Worm (Caenorhabditis elegans) whole organism, L2 larva: ENCODE data around the gene clec-222.

ENCODE experiments used
- ZK546.5 ChIP-seq: sonication (generic microtip); optimal IDR thresholded peaks from 2 replicates; lab custom pipeline; 2017; ENCODE audit warnings: missing biosample characterization, missing genetic modification characterization
- blmp-1 ChIP-seq: sonication (generic microtip); optimal IDR thresholded peaks from 2 replicates; lab custom pipeline; 2017; ENCODE audit warnings: missing genetic modification characterization, mild to moderate bottlenecking, missing compliant biosample characterization, antibody characterized with exemption, moderate library complexity; ENCODE audit not compliant: insufficient read depth
- egl-27 ChIP-seq: sonication (generic microtip); optimal IDR thresholded peaks from 3 replicates; lab custom pipeline; 2017; ENCODE audit warnings: missing biosample characterization, missing genetic modification reagents, missing genetic modification characterization
- fos-1 ChIP-seq: fragments of 150-350 bp; optimal IDR thresholded peaks from 2 replicates; lab custom pipeline; 2014; ENCODE audit warnings: missing biosample characterization, missing genetic modification characterization
- nhr-12 ChIP-seq: fragments of 150-350 bp; optimal IDR thresholded peaks from 2 replicates; lab custom pipeline; 2014; ENCODE audit warnings: missing biosample characterization, missing genetic modification characterization
- snpc-4 ChIP-seq: fragments of 150-350 bp; optimal IDR thresholded peaks from 2 replicates; lab custom pipeline; 2014; ENCODE audit warnings: missing biosample characterization, missing genetic modification characterization

DNA sequence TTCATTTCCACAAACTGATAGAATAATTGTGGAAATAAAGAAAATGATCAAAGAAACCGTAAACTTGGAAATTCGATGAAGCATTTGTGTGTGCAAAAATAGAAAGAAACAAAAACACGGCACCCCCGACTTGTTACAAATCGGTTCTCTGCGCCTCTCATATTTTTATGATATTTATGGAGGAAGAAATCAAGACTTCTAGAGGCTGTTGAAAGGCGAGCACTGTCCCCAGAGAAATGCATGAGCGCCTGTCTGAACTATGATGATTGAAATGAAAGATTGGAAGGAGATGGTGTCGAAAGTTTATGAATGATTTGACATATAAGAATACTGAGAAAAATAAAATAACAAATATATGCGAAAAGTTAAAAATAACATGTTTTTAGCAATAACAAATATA, 12.3 kb upstream of the clec-222 start, which contains the start of gene lgc-36:
- TF ChIP-seq egl-27, result no peak
- no peak for TF ChIP-seq blmp-1
- TF ChIP-seq fos-1 (tag; lab: Kevin White, UChicago), result no peak
- TF ChIP-seq snpc-4 (tag; lab: Kevin White, UChicago), result no peak
- TF ChIP-seq ZK546.5 (tag; lab: Kevin White, UChicago), result no peak
- no peak for TF ChIP-seq nhr-12
